Worm (Caenorhabditis elegans) whole organism, late embryonic: ENCODE data around the gene F22F4.4.

Experiments
- C08G9.2 ChIP-seq: sonication (generic microtip); optimal IDR thresholded peaks from 2 replicates; lab custom pipeline; 2016; ENCODE audit warnings: mild to moderate bottlenecking, missing genetic modification characterization, moderate library complexity, missing compliant biosample characterization
- F13H6.1 ChIP-seq: sonication (generic microtip); optimal IDR thresholded peaks from 2 replicates; lab custom pipeline; 2016; ENCODE audit warnings: missing genetic modification characterization, missing compliant biosample characterization
- T23F11.4 ChIP-seq: fragments of 200-800 bp; sonication (Bioruptor generic); optimal IDR thresholded peaks from 2 replicates; lab custom pipeline; 2018; ENCODE audit warnings: mild to moderate bottlenecking, missing genetic modification characterization, missing compliant biosample characterization
- Y22D7AL.16 ChIP-seq: sonication (generic microtip); optimal IDR thresholded peaks from 2 replicates; lab custom pipeline; 2016; ENCODE audit warnings: missing genetic modification characterization, missing compliant biosample characterization
- ahr-1 ChIP-seq: sonication (generic microtip); optimal IDR thresholded peaks from 2 replicates; lab custom pipeline; 2016; ENCODE audit warnings: missing genetic modification characterization, missing compliant biosample characterization
- ama-1 ChIP-seq: fragments of 150-350 bp; optimal IDR thresholded peaks from 2 replicates; lab custom pipeline; 2014
- ceh-18 ChIP-seq: sonication (generic microtip); optimal IDR thresholded peaks from 2 replicates; lab custom pipeline; 2016; ENCODE audit warnings: missing genetic modification characterization, missing compliant biosample characterization
- ceh-2 ChIP-seq: sonication (generic microtip); optimal IDR thresholded peaks from 2 replicates; lab custom pipeline; 2016; ENCODE audit warnings: missing genotype, missing genetic modification characterization, missing compliant biosample characterization
- ceh-22 ChIP-seq: sonication (generic microtip); optimal IDR thresholded peaks from 2 replicates; lab custom pipeline; 2017; ENCODE audit warnings: missing biosample characterization, missing genetic modification characterization
- ceh-31 ChIP-seq: sonication (generic microtip); optimal IDR thresholded peaks from 2 replicates; lab custom pipeline; 2016; ENCODE audit warnings: missing genetic modification characterization, missing compliant biosample characterization
- ceh-34 ChIP-seq: sonication (generic microtip); optimal IDR thresholded peaks from 2 replicates; lab custom pipeline; 2016; ENCODE audit warnings: mild to moderate bottlenecking, missing genetic modification characterization, missing compliant biosample characterization
- ceh-9 ChIP-seq: sonication (generic microtip); optimal IDR thresholded peaks from 2 replicates; lab custom pipeline; 2016; ENCODE audit warnings: mild to moderate bottlenecking, missing genetic modification characterization, inconsistent platforms, missing compliant biosample characterization
- dmd-4 ChIP-seq: sonication (generic microtip); optimal IDR thresholded peaks from 2 replicates; lab custom pipeline; 2016; ENCODE audit warnings: borderline replicate concordance, missing genetic modification characterization, missing compliant biosample characterization
- elt-4 ChIP-seq: sonication (generic microtip); optimal IDR thresholded peaks from 2 replicates; lab custom pipeline; 2016; ENCODE audit warnings: missing genetic modification characterization, missing compliant biosample characterization
- eyg-1 ChIP-seq: sonication (generic microtip); optimal IDR thresholded peaks from 2 replicates; lab custom pipeline; 2016; ENCODE audit warnings: missing genotype, missing genetic modification characterization, missing compliant biosample characterization
- fkh-6 ChIP-seq: sonication (generic microtip); optimal IDR thresholded peaks from 2 replicates; lab custom pipeline; 2016; ENCODE audit warnings: missing genetic modification characterization, missing compliant biosample characterization
- gmeb-2 ChIP-seq: sonication (generic microtip); optimal IDR thresholded peaks from 2 replicates; lab custom pipeline; 2016; ENCODE audit warnings: missing genetic modification characterization, inconsistent platforms, missing compliant biosample characterization
- hlh-15 ChIP-seq: sonication (generic microtip); optimal IDR thresholded peaks from 2 replicates; lab custom pipeline; 2016; ENCODE audit warnings: missing genetic modification characterization, missing compliant biosample characterization
- hlh-6 ChIP-seq: sonication (generic microtip); optimal IDR thresholded peaks from 2 replicates; lab custom pipeline; 2016; ENCODE audit warnings: missing genotype, missing genetic modification characterization, missing compliant biosample characterization
- hlh-8 ChIP-seq: sonication (generic microtip); optimal IDR thresholded peaks from 2 replicates; lab custom pipeline; 2016; ENCODE audit warnings: missing genotype, missing genetic modification characterization, missing compliant biosample characterization
- lim-6 ChIP-seq: sonication (generic microtip); optimal IDR thresholded peaks from 2 replicates; lab custom pipeline; 2016; ENCODE audit warnings: missing genetic modification characterization, missing compliant biosample characterization
- lin-11 ChIP-seq: fragments of 200-800 bp; sonication (Bioruptor generic); optimal IDR thresholded peaks from 2 replicates; lab custom pipeline; 2018; ENCODE audit warnings: mild to moderate bottlenecking, missing genetic modification characterization, missing compliant biosample characterization
- nfya-1 ChIP-seq: sonication (generic microtip); optimal IDR thresholded peaks from 2 replicates; lab custom pipeline; 2017; ENCODE audit warnings: missing genetic modification characterization, mild to moderate bottlenecking, missing compliant biosample characterization, antibody characterized with exemption, moderate library complexity
- nhr-232 ChIP-seq: sonication (generic microtip); optimal IDR thresholded peaks from 2 replicates; lab custom pipeline; 2016; ENCODE audit warnings: missing genetic modification characterization, missing compliant biosample characterization
- npax-4 ChIP-seq: sonication (generic microtip); optimal IDR thresholded peaks from 2 replicates; lab custom pipeline; 2016; ENCODE audit warnings: missing genetic modification characterization, missing compliant biosample characterization
- pag-3 ChIP-seq: sonication (generic microtip); optimal IDR thresholded peaks from 2 replicates; lab custom pipeline; 2016; ENCODE audit warnings: missing compliant biosample characterization, missing genetic modification characterization, borderline replicate concordance
- pax-1 ChIP-seq: fragments of 150-350 bp; optimal IDR thresholded peaks from 2 replicates; lab custom pipeline; 2014; ENCODE audit warnings: missing biosample characterization, missing genetic modification characterization
- pha-2 ChIP-seq: sonication (generic microtip); optimal IDR thresholded peaks from 2 replicates; lab custom pipeline; 2017; ENCODE audit warnings: mild to moderate bottlenecking, missing genetic modification characterization, missing compliant biosample characterization
- ref-2 ChIP-seq: sonication (generic microtip); optimal IDR thresholded peaks from 2 replicates; lab custom pipeline; 2016; ENCODE audit warnings: missing genetic modification characterization, missing compliant biosample characterization
- sdc-2 ChIP-seq: sonication (generic microtip); optimal IDR thresholded peaks from 2 replicates; lab custom pipeline; 2016; ENCODE audit warnings: missing genotype, missing genetic modification characterization, missing compliant biosample characterization
- sox-2 ChIP-seq: fragments of 200-800 bp; sonication (Bioruptor generic); IDR thresholded peaks from 2 replicates; pipeline ENCODE4 v1.3.6; 2022; ENCODE audit warnings: missing genetic modification reagents, missing genetic modification characterization, missing compliant biosample characterization
- syd-9 ChIP-seq: sonication (generic microtip); optimal IDR thresholded peaks from 2 replicates; lab custom pipeline; 2016; ENCODE audit warnings: mild to moderate bottlenecking, missing genetic modification characterization, moderate library complexity, missing compliant biosample characterization
- tbx-2 ChIP-seq: sonication (generic microtip); optimal IDR thresholded peaks from 2 replicates; lab custom pipeline; 2016; ENCODE audit warnings: missing genetic modification characterization, missing compliant biosample characterization
- unc-86 ChIP-seq: sonication (generic microtip); optimal IDR thresholded peaks from 2 replicates; lab custom pipeline; 2016; ENCODE audit warnings: missing genetic modification characterization, missing compliant biosample characterization
- zip-5 ChIP-seq: sonication (generic microtip); optimal IDR thresholded peaks from 2 replicates; lab custom pipeline; 2016; ENCODE audit warnings: missing genetic modification characterization, missing compliant biosample characterization
- ztf-16 ChIP-seq: sonication (generic microtip); optimal IDR thresholded peaks from 2 replicates; lab custom pipeline; 2017; ENCODE audit warnings: missing genetic modification characterization, missing compliant biosample characterization

The F22F4.4 gene

ce11 chrX:6003853-6004252 is 2.5 kb upstream of the F22F4.4 start, which contains the start of gene sups-1:
Gene sups-1, plus strand, starts transcription at chrX:6004153.
- TF ChIP-seq unc-86 (no peak), Y22D7AL.16 (tag; lab: Kevin White, UChicago) (no peak), nhr-232 (tag; lab: Kevin White, UChicago) (no peak), lin-11 (tag; lab: Kevin White, UChicago) (no peak), ztf-16 (tag; lab: Kevin White, UChicago) (no peak)

ce11 chrX:6002479-6002878 is 1.1 kb upstream of the F22F4.4 start:
- no peak for TF ChIP-seq ztf-16 (tag; lab: Kevin White, UChicago)

ce11 chrX:5999103-5999554 is 2.2 kb downstream of the F22F4.4 start, which contains the start of gene F22F4.9:
Gene F22F4.9, minus strand, starts transcription at chrX:5999504.
- TF ChIP-seq lin-11 (tag; lab: Kevin White, UChicago) (no peak), T23F11.4 (GFP tag; lab: Kevin White, UChicago) (no peak), ahr-1 (tag; lab: Kevin White, UChicago) (no peak), ceh-34 (tag; lab: Kevin White, UChicago) (no peak), hlh-15 (tag; lab: Kevin White, UChicago) (no peak), npax-4 (tag; lab: Kevin White, UChicago) (no peak), ceh-22 (tag; lab: Kevin White, UChicago) (no peak), ceh-18 (no peak), nfya-1 (tag; lab: Kevin White, UChicago) (no peak), sox-2 (no peak), dmd-4 (no peak), pax-1 (tag; lab: Kevin White, UChicago) (no peak)

ce11 chrX:5995613-5996206 is 5.6 kb downstream of the F22F4.4 start, which contains the start of gene inx-3:
Gene inx-3, plus strand, starts transcription at chrX:5996156.
- TF ChIP-seq ceh-18 (no peak), ceh-31 (tag; lab: Kevin White, UChicago) (peak; percentile 43), C08G9.2 (tag; lab: Kevin White, UChicago) (peak; percentile 24), ref-2 (tag; lab: Kevin White, UChicago) (peak; percentile 38), nhr-232 (tag; lab: Kevin White, UChicago) (peak; percentile 24), pag-3 (tag; lab: Kevin White, UChicago) (no peak), elt-4 (tag; lab: Kevin White, UChicago) (no peak), zip-5 (tag; lab: Kevin White, UChicago) (no peak), ceh-34 (tag; lab: Kevin White, UChicago) (peak; percentile 56), hlh-6 (tag; lab: Kevin White, UChicago) (peak; percentile 32), eyg-1 (tag; lab: Kevin White, UChicago) (peak; percentile 40), tbx-2 (peak; percentile 63), T23F11.4 (GFP tag; lab: Kevin White, UChicago) (peak; percentile 48), ceh-22 (tag; lab: Kevin White, UChicago) (no peak), ama-1 (lab: Kevin White, UChicago) (no peak), hlh-8 (tag; lab: Kevin White, UChicago) (peak; percentile 22), ceh-2 (tag; lab: Kevin White, UChicago) (peak; percentile 17), sdc-2 (tag; lab: Kevin White, UChicago) (peak; percentile 42), syd-9 (tag; lab: Kevin White, UChicago) (peak; percentile 29)

- TF ChIP-seq sox-2 (peak; percentile 66), ceh-22 (tag; lab: Kevin White, UChicago) (no peak)
These were observed 7.3 kb downstream of the F22F4.4 start for ce11 chrX:5994004-5994403.

ce11 chrX:5992770-5993169 is 8.6 kb downstream of the F22F4.4 start, which contains the start of gene F22F4.5:
Gene F22F4.5, minus strand, starts transcription at chrX:5992870.
- TF ChIP-seq ceh-34 (tag; lab: Kevin White, UChicago) (no peak), ceh-18 (no peak), gmeb-2 (tag; lab: Kevin White, UChicago) (no peak), lim-6 (tag; lab: Kevin White, UChicago) (no peak), dmd-4 (no peak), nhr-232 (tag; lab: Kevin White, UChicago) (no peak), fkh-6 (tag; lab: Kevin White, UChicago) (no peak), F13H6.1 (tag; lab: Kevin White, UChicago) (no peak), pha-2 (tag; lab: Kevin White, UChicago) (no peak), ceh-9 (tag; lab: Kevin White, UChicago) (no peak)
